Fruit fly (Drosophila melanogaster) whole organism, wandering third instar larva: ENCODE data around the gene Cpr66D.

Experiments
- Abd-B ChIP-seq: fragments of >200 bp; optimal IDR thresholded peaks from 2 replicates; lab custom pipeline; 2017; ENCODE audit warnings: missing biosample characterization, missing genetic modification characterization
- CG32264 ChIP-seq: fragments of 200-800 bp; sonication (Bioruptor generic); optimal IDR thresholded peaks from 2 replicates; lab custom pipeline; 2016; ENCODE audit warnings: missing biosample characterization, missing genetic modification characterization
- CG9705 ChIP-seq: fragments of 200-800 bp; sonication (Bioruptor generic); optimal IDR thresholded peaks from 2 replicates; lab custom pipeline; 2018; ENCODE audit warnings: missing biosample characterization, mild to moderate bottlenecking, missing genetic modification characterization
- CrebA ChIP-seq: fragments of 200-800 bp; sonication (Bioruptor generic); optimal IDR thresholded peaks from 2 replicates; lab custom pipeline; 2016; ENCODE audit warnings: missing biosample characterization, mild to moderate bottlenecking, missing genetic modification characterization, borderline replicate concordance
- Dfd ChIP-seq: fragments of >200 bp; optimal IDR thresholded peaks from 2 replicates; lab custom pipeline; 2017; ENCODE audit warnings: missing biosample characterization, missing genetic modification characterization
- Dif ChIP-seq: fragments of 200-275, 200-300 bp; sonication (Bioruptor generic); optimal IDR thresholded peaks from 2 replicates; lab custom pipeline; 2018; ENCODE audit warnings: missing biosample characterization, missing genetic modification characterization; ENCODE audit not compliant: partially characterized antibody
- GATAd ChIP-seq: sonication (Bioruptor generic); optimal IDR thresholded peaks from 2 replicates; lab custom pipeline; 2016; ENCODE audit warnings: missing biosample characterization, missing genetic modification characterization
- HLH106 ChIP-seq: fragments of 200-800 bp; optimal IDR thresholded peaks from 3 replicates; lab custom pipeline; 2019; ENCODE audit warnings: missing biosample characterization, mild to moderate bottlenecking, missing genetic modification characterization, moderate library complexity
- Hnf4 ChIP-seq: fragments of 200-800 bp; sonication (Bioruptor generic); optimal IDR thresholded peaks from 2 replicates; lab custom pipeline; 2016; ENCODE audit warnings: missing biosample characterization, mild to moderate bottlenecking, missing genetic modification characterization
- Hr78 ChIP-seq: fragments of >200 bp; optimal IDR thresholded peaks from 2 replicates; lab custom pipeline; 2017; ENCODE audit warnings: missing biosample characterization, missing genetic modification characterization
- Hr83 ChIP-seq: fragments of 200-300 bp; sonication (Bioruptor generic); optimal IDR thresholded peaks from 2 replicates; lab custom pipeline; 2016; ENCODE audit warnings: missing biosample characterization, mild to moderate bottlenecking, missing genetic modification characterization, moderate library complexity; ENCODE audit not compliant: poor library complexity, severe bottlenecking
- Jra ChIP-seq: sonication (Bioruptor generic); optimal IDR thresholded peaks from 2 replicates; lab custom pipeline; 2016; ENCODE audit warnings: missing biosample characterization, missing genetic modification characterization
- Mio ChIP-seq: sonication (Bioruptor generic); optimal IDR thresholded peaks from 2 replicates; lab custom pipeline; 2016; ENCODE audit warnings: missing biosample characterization, missing genetic modification characterization
- Myc ChIP-seq: fragments of >200 bp; optimal IDR thresholded peaks from 2 replicates; lab custom pipeline; 2017
- N ChIP-seq: fragments of >200 bp; optimal IDR thresholded peaks from 2 replicates; lab custom pipeline; 2018; ENCODE audit warnings: missing biosample characterization, missing external identifiers, missing genetic modification characterization
- OdsH ChIP-seq: fragments of 200-800 bp; sonication (Bioruptor generic); optimal IDR thresholded peaks from 2 replicates; lab custom pipeline; 2016; ENCODE audit warnings: missing biosample characterization, mild to moderate bottlenecking, missing genetic modification characterization
- Rel ChIP-seq, 2 experiments: fragments of 200-800 bp; sonication (Bioruptor generic) in 1 of 2; optimal IDR thresholded peaks; 2 replicates in 1 of 2; 3 replicates in 1 of 2; lab custom pipeline; 2016 to 2019; ENCODE audit warnings: mild to moderate bottlenecking in 2 of 2, missing biosample characterization in 2 of 2, missing genetic modification characterization in 2 of 2, moderate library complexity in 1 of 2
- Sp1 ChIP-seq: fragments of 200-800 bp; sonication (Bioruptor generic); optimal IDR thresholded peaks from 3 replicates; lab custom pipeline; 2019; ENCODE audit warnings: missing biosample characterization, mild to moderate bottlenecking, missing genetic modification characterization, moderate library complexity
- Vsx2 ChIP-seq: fragments of 200-300, 225-300 bp; sonication (Bioruptor generic); optimal IDR thresholded peaks from 2 replicates; lab custom pipeline; 2018; ENCODE audit warnings: missing biosample characterization, missing genetic modification characterization; ENCODE audit not compliant: partially characterized antibody
- br ChIP-seq: fragments of 200-800 bp; sonication (Bioruptor generic); optimal IDR thresholded peaks from 2 replicates; lab custom pipeline; 2016; ENCODE audit warnings: missing biosample characterization, missing genetic modification characterization
- brk ChIP-seq: fragments of 200-800 bp; sonication (Bioruptor generic); optimal IDR thresholded peaks from 2 replicates; lab custom pipeline; 2016; ENCODE audit warnings: missing biosample characterization, mild to moderate bottlenecking, missing genetic modification characterization
- dl ChIP-seq, 2 experiments: fragments of 175-275, 200-275 bp in 1 of 2; fragments of 200-275 bp in 1 of 2; sonication (Bioruptor generic); optimal IDR thresholded peaks; lab custom pipeline; 2018; ENCODE audit warnings: mild to moderate bottlenecking in 2 of 2, missing biosample characterization in 2 of 2, missing genetic modification characterization in 2 of 2, moderate library complexity in 2 of 2; ENCODE audit not compliant: partially characterized antibody in 2 of 2, insufficient read depth in 1 of 2
- dmrt93B ChIP-seq: fragments of 200-800 bp; sonication (Bioruptor generic); optimal IDR thresholded peaks from 2 replicates; lab custom pipeline; 2018; ENCODE audit warnings: missing biosample characterization, mild to moderate bottlenecking, missing genetic modification characterization
- dsf ChIP-seq: sonication (Bioruptor generic); optimal IDR thresholded peaks from 2 replicates; lab custom pipeline; 2016; ENCODE audit warnings: missing biosample characterization, missing genetic modification characterization, borderline replicate concordance
- ey ChIP-seq: fragments of 200-800 bp; sonication (Bioruptor generic); optimal IDR thresholded peaks from 2 replicates; lab custom pipeline; 2016; ENCODE audit warnings: missing biosample characterization, missing genetic modification characterization
- foxo ChIP-seq, 2 experiments: fragments of 200-800 bp; sonication (Bioruptor generic); optimal IDR thresholded peaks; 2 replicates in 1 of 2; 3 replicates in 1 of 2; lab custom pipeline; 2016 to 2017; ENCODE audit warnings: missing biosample characterization in 2 of 2, missing genetic modification characterization in 2 of 2
- fru ChIP-seq: fragments of 200-800 bp; sonication (Bioruptor generic); optimal IDR thresholded peaks from 3 replicates; lab custom pipeline; 2016; ENCODE audit warnings: missing biosample characterization, mild to moderate bottlenecking, missing genetic modification characterization
- h ChIP-seq: fragments of 200-800 bp; sonication (Bioruptor generic); optimal IDR thresholded peaks from 3 replicates; lab custom pipeline; 2016; ENCODE audit warnings: missing biosample characterization, mild to moderate bottlenecking, missing genetic modification characterization
- jim ChIP-seq: fragments of 175-275, 200-325 bp; sonication (Bioruptor generic); optimal IDR thresholded peaks from 2 replicates; lab custom pipeline; 2016; ENCODE audit warnings: missing biosample characterization, mild to moderate bottlenecking, missing genetic modification characterization
- lola ChIP-seq: fragments of >200 bp; optimal IDR thresholded peaks from 2 replicates; lab custom pipeline; 2017; ENCODE audit warnings: missing biosample characterization, missing genetic modification characterization
- pan ChIP-seq: fragments of >200 bp; optimal IDR thresholded peaks from 2 replicates; lab custom pipeline; 2017
- psq ChIP-seq: fragments of 200-800 bp; sonication (Bioruptor generic); optimal IDR thresholded peaks from 3 replicates; lab custom pipeline; 2017; ENCODE audit warnings: missing biosample characterization, mild to moderate bottlenecking, missing genetic modification characterization, moderate library complexity
- rgr ChIP-seq: fragments of 200-800 bp; sonication (Bioruptor generic); optimal IDR thresholded peaks from 3 replicates; lab custom pipeline; 2016; ENCODE audit warnings: missing biosample characterization, mild to moderate bottlenecking, missing genetic modification characterization
- sage ChIP-seq: fragments of 200-800 bp; sonication (Bioruptor generic); optimal IDR thresholded peaks from 2 replicates; lab custom pipeline; 2016; ENCODE audit warnings: missing biosample characterization, mild to moderate bottlenecking, missing genetic modification characterization
- sv ChIP-seq: fragments of 200-800 bp; sonication (Bioruptor generic); optimal IDR thresholded peaks from 3 replicates; lab custom pipeline; 2016; ENCODE audit warnings: missing biosample characterization, missing genetic modification characterization
- tai ChIP-seq: sonication (Bioruptor generic); optimal IDR thresholded peaks from 2 replicates; lab custom pipeline; 2016; ENCODE audit warnings: missing biosample characterization, missing genetic modification characterization
- usp ChIP-seq: fragments of >200 bp; optimal IDR thresholded peaks from 2 replicates; lab custom pipeline; 2017; ENCODE audit warnings: missing biosample characterization, missing genetic modification characterization
- woc ChIP-seq: sonication (Bioruptor generic); optimal IDR thresholded peaks from 2 replicates; lab custom pipeline; 2016; ENCODE audit warnings: missing biosample characterization, mild to moderate bottlenecking, missing genetic modification characterization

Gene Cpr66D

DNA sequence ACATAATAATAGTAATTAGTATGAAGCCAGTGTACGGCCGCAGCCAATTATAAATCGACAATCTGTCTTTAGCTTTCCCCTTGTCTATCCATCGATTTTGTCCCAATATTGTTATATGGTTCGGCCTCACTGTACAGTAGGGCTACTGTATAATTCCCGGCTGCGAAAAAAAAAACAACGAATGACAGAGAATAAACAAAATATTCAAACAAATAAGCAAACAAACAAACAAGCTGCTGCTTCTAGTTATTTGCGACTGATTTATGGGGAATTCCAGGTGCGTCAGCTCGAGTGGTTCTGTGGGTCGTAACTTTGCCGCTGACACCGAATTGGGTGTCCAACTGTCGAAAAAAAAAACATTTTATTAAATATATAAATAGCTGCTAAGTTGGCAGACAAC is 49.4 kb downstream of the Cpr66D start:
- TF ChIP-seq jim (GFP tag; lab: Kevin White, UChicago), result no peak
- TF ChIP-seq OdsH, result no peak
- TF ChIP-seq Mio, result no peak
- no peak for TF ChIP-seq dsf
- peak; percentile 2 for TF ChIP-seq fru (GFP tag; lab: Kevin White, UChicago)
- TF ChIP-seq CG9705, result no peak
- TF ChIP-seq h, result no peak
- TF ChIP-seq tai (GFP tag; lab: Kevin White, UChicago), result no peak
- TF ChIP-seq woc (GFP tag; lab: Kevin White, UChicago), result no peak
- TF ChIP-seq Hr83 (GFP tag; lab: Kevin White, UChicago), result peak; percentile 13
- TF ChIP-seq Jra (GFP tag; lab: Kevin White, UChicago), result no peak
- TF ChIP-seq CrebA, result no peak
- TF ChIP-seq Rel (GFP tag; optimal IDR thresholded peaks at IDR 0.05; lab: Kevin White, UChicago), result no peak
- TF ChIP-seq Rel (tag; optimal IDR thresholded peaks at IDR 0.05; lab: Kevin White, UChicago), result peak; percentile 11

dm6 chr3L:8690630-8691029 is 50.4 kb downstream of the Cpr66D start:
- no peak for TF ChIP-seq OdsH
- no peak for TF ChIP-seq dmrt93B (GFP tag; lab: Kevin White, UChicago)
- TF ChIP-seq N (GFP tag; lab: Kevin White, UChicago), result no peak
- no peak for TF ChIP-seq Jra (GFP tag; lab: Kevin White, UChicago)
- no peak for TF ChIP-seq CG32264 (GFP tag; lab: Kevin White, UChicago)
- TF ChIP-seq HLH106, result no peak
- no peak for TF ChIP-seq GATAd (GFP tag; lab: Kevin White, UChicago)
- no peak for TF ChIP-seq Hnf4 (GFP tag; lab: Kevin White, UChicago)
- no peak for TF ChIP-seq jim (GFP tag; lab: Kevin White, UChicago)
- no peak for TF ChIP-seq ey (GFP tag; lab: Kevin White, UChicago)

- TF ChIP-seq sv (GFP tag; lab: Kevin White, UChicago) (no peak), brk (GFP tag; lab: Kevin White, UChicago) (peak; percentile 34), lola (GFP tag; lab: Kevin White, UChicago) (no peak), Rel (GFP tag; optimal IDR thresholded peaks at IDR 0.05; lab: Kevin White, UChicago) (peak; percentile 65), Rel (tag; optimal IDR thresholded peaks at IDR 0.05; lab: Kevin White, UChicago) (peak; percentile 97), h (peak; percentile 86), foxo (GFP tag; optimal IDR thresholded peaks at IDR 0.05; lab: Kevin White, UChicago) (peak in 1 of 2 experiments; percentile 75), ey (GFP tag; lab: Kevin White, UChicago) (peak; percentile 27), Hr78 (no peak), Hnf4 (GFP tag; lab: Kevin White, UChicago) (peak; percentile 81), Myc (lab: Kevin White, UChicago) (no peak), N (GFP tag; lab: Kevin White, UChicago) (no peak), tai (GFP tag; lab: Kevin White, UChicago) (peak; percentile 22), Vsx2 (no peak), Dif (GFP tag; lab: Kevin White, UChicago) (no peak), Sp1 (GFP tag; lab: Kevin White, UChicago) (peak; percentile 64), Hr83 (GFP tag; lab: Kevin White, UChicago) (peak; percentile 64), dl (GFP tag; optimal IDR thresholded peaks at IDR 0.05; lab: Kevin White, UChicago; ENCODE audit: insufficient read depth in 1 of 2, partially characterized antibody in 2 of 2) (peak in 1 of 2 experiments; percentile 37), pan (no peak), Jra (GFP tag; lab: Kevin White, UChicago) (no peak), CG32264 (GFP tag; lab: Kevin White, UChicago) (no peak), CrebA (peak; percentile 86), psq (GFP tag; lab: Kevin White, UChicago) (peak; percentile 77), Dfd (no peak), jim (GFP tag; lab: Kevin White, UChicago) (no peak), sage (GFP tag; lab: Kevin White, UChicago) (peak; percentile 37), HLH106 (peak; percentile 65), usp (no peak), Abd-B (GFP tag; lab: Kevin White, UChicago) (no peak), Mio (no peak), fru (GFP tag; lab: Kevin White, UChicago) (peak; percentile 31), woc (GFP tag; lab: Kevin White, UChicago) (peak; percentile 31), GATAd (GFP tag; lab: Kevin White, UChicago) (no peak), rgr (GFP tag; lab: Kevin White, UChicago) (peak; percentile 42), CG9705 (no peak), OdsH (peak; percentile 45), br (GFP tag; lab: Kevin White, UChicago) (peak; percentile 10), dmrt93B (GFP tag; lab: Kevin White, UChicago) (peak; percentile 55), dsf (no peak)
These were observed 51.9 kb downstream of the Cpr66D start for dm6 chr3L:8691891-8692874.
